Worm (Caenorhabditis elegans) whole organism, L4/young adult: ENCODE data around the gene AH9.3.

Source experiments
- W03F9.2 ChIP-seq: fragments of 150-350 bp; optimal IDR thresholded peaks from 2 replicates; lab custom pipeline; 2014; ENCODE audit warnings: missing biosample characterization, missing genetic modification characterization
- dao-5 ChIP-seq: sonication (generic microtip); optimal IDR thresholded peaks from 2 replicates; lab custom pipeline; 2016; ENCODE audit warnings: missing genotype, missing genetic modification characterization, moderate library complexity, missing compliant biosample characterization

DNA sequence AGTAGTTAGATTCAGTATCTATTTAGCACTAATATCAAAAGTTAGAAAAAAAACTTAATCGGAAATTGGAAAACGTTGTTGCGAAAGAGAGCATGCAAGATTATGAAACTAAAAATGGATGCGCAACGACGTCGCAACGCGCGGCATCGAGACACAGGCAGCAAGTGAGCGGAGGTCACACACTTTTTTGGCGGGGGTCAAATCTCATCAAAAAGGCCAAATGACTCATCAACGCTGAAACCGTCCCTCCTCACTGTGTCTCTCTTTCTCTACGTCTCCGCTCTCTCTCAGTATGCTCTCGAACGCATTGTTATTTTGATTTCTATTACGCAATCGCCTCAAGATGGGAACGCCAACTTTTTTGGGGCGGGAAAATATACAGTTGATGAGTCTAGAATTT is 2.5 kb downstream of the AH9.3 start:
- no peak for TF ChIP-seq dao-5 (tag; lab: Kevin White, UChicago)
- no peak for TF ChIP-seq W03F9.2 (tag; lab: Kevin White, UChicago)
